Worm (Caenorhabditis elegans): ENCODE measurements around the gene col-123.

ce11 chrIV:9789496-9789895 lies 32.2 kb upstream of the col-123 start, which contains the start of gene T13F2.4:
- TF ChIP-seq ceh-43 (GFP tag; optimal IDR thresholded peaks at IDR 0.05) (no peak), elt-3 (tag; optimal IDR thresholded peaks at IDR 0.05) (no peak), mls-2 (tag; optimal IDR thresholded peaks at IDR 0.05) (no peak), ztf-11 (tag; optimal IDR thresholded peaks at IDR 0.05) (no peak), snpc-4 (tag; optimal IDR thresholded peaks at IDR 0.05) (no peak), blmp-1 (tag; optimal IDR thresholded peaks at IDR 0.05) (no peak), sem-2 (GFP tag; optimal IDR thresholded peaks at IDR 0.05) (no peak), mab-5 (tag; optimal IDR thresholded peaks at IDR 0.05) (no peak)
